Fruit fly (Drosophila melanogaster) whole organism, embryonic: Measurements from ENCODE around the gene tbrd-1.
A peak's percentile ranks its signal among the peaks of the same experiment; 100 is the strongest.

Experiments
- Atf-2 ChIP-seq: fragments of 200-800 bp; sonication (Bioruptor generic); optimal IDR thresholded peaks from 2 replicates; lab custom pipeline; 2016; ENCODE audit warnings: missing biosample characterization, missing genetic modification characterization
- B-H2 ChIP-seq: fragments of 200-800 bp; sonication (Bioruptor generic); optimal IDR thresholded peaks from 2 replicates; lab custom pipeline; 2018; ENCODE audit warnings: missing biosample characterization, mild to moderate bottlenecking, missing genetic modification characterization
- CG10366 ChIP-seq: fragments of 200-800 bp; sonication (Bioruptor generic); IDR thresholded peaks from 2 replicates; pipeline ENCODE4 v1.3.6; 2022; ENCODE audit warnings: missing biosample characterization, missing genetic modification characterization
- CG11456 ChIP-seq: fragments of 200-800 bp; sonication (Bioruptor generic); IDR thresholded peaks from 3 replicates; pipeline ENCODE4 v1.3.6; 2022; ENCODE audit warnings: missing biosample characterization, missing genetic modification characterization
- CG1233 ChIP-seq: fragments of 200-800 bp; sonication (Bioruptor generic); optimal IDR thresholded peaks from 4 replicates; lab custom pipeline; 2018; ENCODE audit warnings: missing biosample characterization, mild to moderate bottlenecking, missing genetic modification characterization
- CG12659 ChIP-seq: fragments of 200-800 bp; sonication (Bioruptor generic); optimal IDR thresholded peaks from 3 replicates; lab custom pipeline; 2017; ENCODE audit warnings: mild to moderate bottlenecking, missing biosample characterization, missing genetic modification reagents, missing genetic modification characterization
- CG13775 ChIP-seq: fragments of 200-800 bp; sonication (Bioruptor generic); optimal IDR thresholded peaks from 3 replicates; lab custom pipeline; 2017; ENCODE audit warnings: missing biosample characterization, mild to moderate bottlenecking, missing genetic modification characterization
- CG18599 ChIP-seq: fragments of 200-800 bp; sonication (Bioruptor generic); optimal IDR thresholded peaks from 3 replicates; lab custom pipeline; 2017; ENCODE audit warnings: missing biosample characterization, missing genetic modification characterization, mild to moderate bottlenecking, moderate library complexity, missing genetic modification reagents
- CG2129 ChIP-seq: fragments of 200-800 bp; sonication (Bioruptor generic); IDR thresholded peaks from 2 replicates; pipeline ENCODE4 v1.3.6; 2022; ENCODE audit warnings: missing biosample characterization, missing genetic modification characterization; ENCODE audit not compliant: partially characterized antibody
- CG30403 ChIP-seq: fragments of 200-800 bp; sonication (Bioruptor generic); optimal IDR thresholded peaks from 3 replicates; lab custom pipeline; 2016; ENCODE audit warnings: missing biosample characterization, missing genetic modification characterization
- CG31441 ChIP-seq: fragments of 200-800 bp; sonication (Bioruptor generic); IDR thresholded peaks from 2 replicates; pipeline ENCODE4 v1.3.6; 2022; ENCODE audit warnings: missing biosample characterization, missing genetic modification characterization
- CG6175 ChIP-seq: fragments of 200-800 bp; sonication (Bioruptor generic); IDR thresholded peaks from 3 replicates; pipeline ENCODE4 v1.3.6; 2022; ENCODE audit warnings: missing biosample characterization, missing genetic modification characterization
- Camta ChIP-seq: fragments of 200-800 bp; sonication (Bioruptor generic); optimal IDR thresholded peaks from 2 replicates; lab custom pipeline; 2016; ENCODE audit warnings: missing biosample characterization, missing genetic modification characterization
- Dad ChIP-seq: fragments of 200-800 bp; sonication (Bioruptor generic); optimal IDR thresholded peaks from 3 replicates; lab custom pipeline; 2016; ENCODE audit warnings: missing biosample characterization, missing genetic modification characterization
- Dfd ChIP-seq, 2 experiments: fragments of >200 bp; optimal IDR thresholded peaks; 2 replicates each; lab custom pipeline; 2017; ENCODE audit warnings: missing biosample characterization in 2 of 2, missing genetic modification characterization in 2 of 2
- E2f2 ChIP-seq: fragments of 200-800 bp; sonication (Bioruptor generic); IDR thresholded peaks from 2 replicates; pipeline ENCODE4 v1.3.6; 2022; ENCODE audit warnings: missing biosample characterization, missing genetic modification characterization
- ERR ChIP-seq: fragments of 200-800 bp; sonication (Bioruptor generic); optimal IDR thresholded peaks from 2 replicates; lab custom pipeline; 2016; ENCODE audit warnings: missing biosample characterization, missing genetic modification characterization
- Lpt ChIP-seq: fragments of >200 bp; optimal IDR thresholded peaks from 2 replicates; lab custom pipeline; 2018; ENCODE audit warnings: missing biosample characterization, missing genetic modification characterization
- Max ChIP-seq: fragments of 200-800 bp; sonication (Bioruptor generic); optimal IDR thresholded peaks from 2 replicates; lab custom pipeline; 2016; ENCODE audit warnings: missing biosample characterization, mild to moderate bottlenecking, missing genetic modification characterization
- Opbp ChIP-seq: fragments of 200-800 bp; sonication (Bioruptor generic); IDR thresholded peaks from 3 replicates; pipeline ENCODE4 v1.3.6; 2022; ENCODE audit warnings: missing biosample characterization, missing genetic modification characterization; ENCODE audit not compliant: partially characterized antibody
- PHDP ChIP-seq: fragments of 200-800 bp; sonication (Bioruptor generic); optimal IDR thresholded peaks from 3 replicates; lab custom pipeline; 2018; ENCODE audit warnings: missing biosample characterization, mild to moderate bottlenecking, missing genetic modification characterization, moderate library complexity
- Pdp1 ChIP-seq, 2 experiments: fragments of 200-800 bp; sonication (Bioruptor generic); optimal IDR thresholded peaks; 3 replicates each; lab custom pipeline; 2016; ENCODE audit warnings: missing biosample characterization in 2 of 2, missing genetic modification characterization in 2 of 2, mild to moderate bottlenecking in 1 of 2, moderate library complexity in 1 of 2
- Ptx1 ChIP-seq: fragments of 200-800 bp; sonication (Bioruptor generic); IDR thresholded peaks from 2 replicates; pipeline ENCODE4 v1.3.6; 2022; ENCODE audit warnings: missing biosample characterization, missing genetic modification characterization
- Scr ChIP-seq: fragments of 200-800 bp; sonication (Bioruptor generic); IDR thresholded peaks from 2 replicates; pipeline ENCODE4 v1.3.6; 2022; ENCODE audit warnings: missing biosample characterization, missing genetic modification characterization; ENCODE audit not compliant: partially characterized antibody
- Vsx1 ChIP-seq: fragments of 200-800 bp; sonication (Bioruptor generic); optimal IDR thresholded peaks from 2 replicates; lab custom pipeline; 2017; ENCODE audit warnings: missing biosample characterization, mild to moderate bottlenecking, missing genetic modification characterization, missing genetic modification reagents
- br ChIP-seq: fragments of >200 bp; optimal IDR thresholded peaks from 2 replicates; lab custom pipeline; 2017
- btn ChIP-seq: fragments of 200-800 bp; sonication (Bioruptor generic); optimal IDR thresholded peaks from 2 replicates; lab custom pipeline; 2016; ENCODE audit warnings: missing biosample characterization, missing genetic modification characterization
- chm ChIP-seq: fragments of 200-800 bp; sonication (Bioruptor generic); IDR thresholded peaks from 2 replicates; pipeline ENCODE4 v1.3.6; 2022; ENCODE audit warnings: missing biosample characterization, missing genetic modification characterization
- ci ChIP-seq: fragments of 200-800 bp; sonication (Bioruptor generic); IDR thresholded peaks from 3 replicates; pipeline ENCODE4 v1.3.6; 2022; ENCODE audit warnings: missing biosample characterization, missing genetic modification characterization
- cwo ChIP-seq: fragments of 200-800 bp; sonication (Bioruptor generic); optimal IDR thresholded peaks from 3 replicates; lab custom pipeline; 2017; ENCODE audit warnings: missing biosample characterization, missing genetic modification characterization, mild to moderate bottlenecking, moderate library complexity, missing genetic modification reagents
- kni ChIP-seq: fragments of 200-800 bp; sonication (Bioruptor generic); optimal IDR thresholded peaks from 3 replicates; lab custom pipeline; 2017; ENCODE audit warnings: mild to moderate bottlenecking, missing biosample characterization, missing genetic modification reagents, missing genetic modification characterization
- lilli ChIP-seq: fragments of 200-800 bp; sonication (Bioruptor generic); optimal IDR thresholded peaks from 3 replicates; lab custom pipeline; 2016; ENCODE audit warnings: missing biosample characterization, missing genetic modification characterization
- nmo ChIP-seq: fragments of 200-800 bp; sonication (Bioruptor generic); optimal IDR thresholded peaks from 2 replicates; lab custom pipeline; 2018; ENCODE audit warnings: missing biosample characterization, mild to moderate bottlenecking, missing genetic modification characterization, moderate library complexity
- pfk ChIP-seq: fragments of 200-800 bp; sonication (Bioruptor generic); optimal IDR thresholded peaks from 2 replicates; lab custom pipeline; 2018; ENCODE audit warnings: missing biosample characterization, mild to moderate bottlenecking, missing genetic modification characterization, moderate library complexity
- seq ChIP-seq: fragments of 200-800 bp; sonication (Bioruptor generic); IDR thresholded peaks from 2 replicates; pipeline ENCODE4 v1.3.6; 2022; ENCODE audit warnings: missing biosample characterization, missing genetic modification characterization
- sisA ChIP-seq: fragments of 200-800 bp; sonication (Bioruptor generic); IDR thresholded peaks from 2 replicates; pipeline ENCODE4 v1.3.6; 2022; ENCODE audit warnings: missing biosample characterization, missing genetic modification characterization
- tio ChIP-seq: fragments of 200-800 bp; sonication (Bioruptor generic); optimal IDR thresholded peaks from 2 replicates; lab custom pipeline; 2017; ENCODE audit warnings: missing biosample characterization, missing genetic modification characterization, inconsistent platforms
- usp ChIP-seq: fragments of >200 bp; optimal IDR thresholded peaks from 2 replicates; lab custom pipeline; 2017; ENCODE audit warnings: missing biosample characterization, missing genetic modification characterization
- wek ChIP-seq: fragments of 200-800 bp; sonication (Bioruptor generic); optimal IDR thresholded peaks from 3 replicates; lab custom pipeline; 2018; ENCODE audit warnings: missing biosample characterization, mild to moderate bottlenecking, missing genetic modification characterization, moderate library complexity

tbrd-1 gene

DNA sequence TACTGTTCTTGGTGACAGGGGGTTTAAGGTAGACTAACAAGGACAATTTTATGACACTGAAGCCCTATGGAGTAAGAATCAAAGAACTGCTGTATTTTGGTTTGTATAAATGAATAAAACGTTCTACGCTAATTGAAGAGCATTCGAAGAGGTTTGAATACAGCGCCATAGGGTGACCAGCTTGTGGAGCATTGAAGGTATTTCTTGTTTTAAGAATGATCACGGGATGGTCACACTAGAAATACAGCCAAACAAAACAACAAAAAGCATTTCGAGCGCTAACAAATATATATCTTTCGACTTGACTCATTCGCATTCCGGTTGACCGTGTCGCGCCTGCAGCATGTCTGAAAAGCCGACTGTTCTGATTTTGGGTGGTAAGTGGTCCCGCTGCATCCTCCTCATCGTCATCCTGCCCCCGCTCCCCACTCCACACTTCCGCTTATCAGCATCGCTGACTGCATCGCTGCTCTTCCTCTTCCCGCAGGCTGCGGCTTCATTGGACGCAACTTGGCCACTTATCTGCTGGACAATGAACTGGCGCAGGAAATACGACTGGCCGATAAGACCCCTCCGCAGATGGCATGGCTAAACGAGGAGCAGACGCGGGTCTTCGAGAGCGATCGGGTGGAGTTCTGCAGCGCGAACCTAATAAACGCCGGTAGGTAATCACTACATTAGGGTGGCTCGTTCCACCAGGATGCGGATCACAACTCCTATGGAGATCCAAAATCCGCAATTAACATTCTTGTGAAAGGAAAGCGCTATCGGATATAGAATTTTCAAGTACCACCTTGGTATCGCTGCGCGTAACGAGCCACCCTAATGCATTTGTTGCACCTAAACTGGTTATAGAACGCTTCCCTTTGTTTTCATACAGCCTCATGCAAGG is 40.6 kb upstream of the tbrd-1 start, which contains the start of gene CG5854 (continued):
- TF ChIP-seq CG1233 (GFP tag; lab: Kevin White, UChicago) (peak; percentile 66), nmo (peak; percentile 55), CG18599 (GFP tag; lab: Kevin White, UChicago) (peak; percentile 86), btn (GFP tag; lab: Kevin White, UChicago) (peak; percentile 67), wek (peak; percentile 42), tio (GFP tag; lab: Kevin White, UChicago) (no peak), ERR (GFP tag; lab: Kevin White, UChicago) (peak; percentile 19), Camta (GFP tag; lab: Kevin White, UChicago) (peak; percentile 68), Pdp1 (GFP tag; optimal IDR thresholded peaks at IDR 0.05; lab: Kevin White, UChicago) (peak; percentile 58 to 71), Lpt (GFP tag; lab: Kevin White, UChicago) (no peak), Ptx1 (GFP tag; lab: Robert Waterston, UW) (peak; percentile 66), cwo (GFP tag; lab: Kevin White, UChicago) (peak; percentile 68), Dfd (GFP tag; optimal IDR thresholded peaks at IDR 0.05; lab: Kevin White, UChicago) (no peak), seq (GFP tag; lab: Robert Waterston, UW) (peak; percentile 47; the same call in 1 of the 2 replicates), Scr (GFP tag; lab: Robert Waterston, UW) (no peak), CG30403 (GFP tag; lab: Kevin White, UChicago) (peak; percentile 70), lilli (GFP tag; lab: Kevin White, UChicago) (peak; percentile 77), PHDP (tag; lab: Kevin White, UChicago) (peak; percentile 77), CG10366 (GFP tag; lab: Robert Waterston, UW) (peak; percentile 49), CG11456 (GFP tag; lab: Robert Waterston, UW) (peak; percentile 77), Max (GFP tag; lab: Kevin White, UChicago) (peak; percentile 24), CG31441 (GFP tag; lab: Robert Waterston, UW) (peak; percentile 71), Opbp (GFP tag; lab: Robert Waterston, UW) (0 out of 3 replicates have a peak, but pooled peaks have one; percentile 6), Atf-2 (GFP tag; lab: Kevin White, UChicago) (peak; percentile 68), pfk (GFP tag; lab: Kevin White, UChicago) (no peak), Dad (peak; percentile 55), CG13775 (GFP tag; lab: Kevin White, UChicago) (peak; percentile 64), sisA (peak; percentile 58), CG12659 (GFP tag; lab: Kevin White, UChicago) (peak; percentile 69), chm (GFP tag; lab: Robert Waterston, UW) (peak; percentile 89), CG2129 (GFP tag; lab: Robert Waterston, UW) (no peak), Vsx1 (GFP tag; lab: Kevin White, UChicago) (peak; percentile 62), ci (GFP tag; lab: Robert Waterston, UW) (peak; percentile 92), CG6175 (GFP tag; lab: Robert Waterston, UW) (no peak), usp (GFP tag; lab: Kevin White, UChicago) (no peak), E2f2 (GFP tag; lab: Robert Waterston, UW) (peak; percentile 97), br (lab: Kevin White, UChicago) (no peak), kni (GFP tag; lab: Kevin White, UChicago) (no peak), B-H2 (GFP tag; lab: Kevin White, UChicago) (no peak)
